Fruit fly (Drosophila melanogaster) whole organism, prepupa: Measurements from ENCODE around the gene CG13460.

ENCODE experiments used
- CG10631 ChIP-seq: fragments of 200-800 bp; sonication (Bioruptor generic); optimal IDR thresholded peaks from 2 replicates; lab custom pipeline; 2016; ENCODE audit warnings: missing biosample characterization, missing genetic modification characterization
- CG10669 ChIP-seq: fragments of 200-800 bp; sonication (Bioruptor generic); optimal IDR thresholded peaks from 3 replicates; lab custom pipeline; 2018; ENCODE audit warnings: missing biosample characterization, mild to moderate bottlenecking, missing genetic modification characterization, moderate library complexity
- CG11762 ChIP-seq: fragments of 200-800 bp; sonication (Bioruptor generic); optimal IDR thresholded peaks from 3 replicates; lab custom pipeline; 2016; ENCODE audit warnings: missing biosample characterization, missing genetic modification characterization; ENCODE audit not compliant: insufficient read depth
- CG15336 ChIP-seq: fragments of 200-800 bp; sonication (Bioruptor generic); IDR thresholded peaks from 2 replicates; pipeline ENCODE4 v1.3.6; 2022; ENCODE audit warnings: missing biosample characterization, missing genetic modification characterization
- CG16779 ChIP-seq: fragments of 200-800 bp; sonication (Bioruptor generic); optimal IDR thresholded peaks from 3 replicates; lab custom pipeline; 2017; ENCODE audit warnings: missing biosample characterization, mild to moderate bottlenecking, missing genetic modification characterization
- CG31627 ChIP-seq: fragments of 200-800 bp; sonication (Bioruptor generic); optimal IDR thresholded peaks from 3 replicates; lab custom pipeline; 2016; ENCODE audit warnings: missing biosample characterization, missing genetic modification characterization
- CG3919 ChIP-seq: fragments of 200-800 bp; sonication (Bioruptor generic); optimal IDR thresholded peaks from 3 replicates; lab custom pipeline; 2016; ENCODE audit warnings: missing biosample characterization, missing genetic modification characterization
- CG6163 ChIP-seq: fragments of 200-800 bp; sonication (Bioruptor generic); IDR thresholded peaks from 3 replicates; pipeline ENCODE4 v1.3.6; 2022; ENCODE audit warnings: missing biosample characterization, missing genetic modification characterization
- CG6276 ChIP-seq: fragments of 200-800 bp; sonication (Bioruptor generic); optimal IDR thresholded peaks from 2 replicates; lab custom pipeline; 2017; ENCODE audit warnings: missing biosample characterization, mild to moderate bottlenecking, missing genetic modification characterization
- CG6792 ChIP-seq: fragments of 200-800 bp; sonication (Bioruptor generic); optimal IDR thresholded peaks from 3 replicates; lab custom pipeline; 2016; ENCODE audit warnings: missing biosample characterization, missing genetic modification characterization
- CG8119 ChIP-seq: fragments of 200-800 bp; sonication (Bioruptor generic); IDR thresholded peaks from 3 replicates; pipeline ENCODE4 v1.3.6; 2022; ENCODE audit warnings: missing biosample characterization, missing genetic modification characterization
- CG8632 ChIP-seq: fragments of 200-800 bp; sonication (Bioruptor generic); optimal IDR thresholded peaks from 3 replicates; lab custom pipeline; 2016; ENCODE audit warnings: missing biosample characterization, missing genetic modification characterization
- CG9139 ChIP-seq: fragments of 200-800 bp; sonication (Bioruptor generic); optimal IDR thresholded peaks from 3 replicates; lab custom pipeline; 2017; ENCODE audit warnings: missing biosample characterization, mild to moderate bottlenecking, missing genetic modification characterization
- Eip78C ChIP-seq: fragments of 200-800 bp; sonication (Bioruptor generic); peaks from one replicate; lab custom pipeline; 2016; ENCODE audit warnings: missing biosample characterization, missing genetic modification characterization
- Eip93F ChIP-seq: fragments of 200-800 bp; sonication (Bioruptor generic); optimal IDR thresholded peaks from 2 replicates; lab custom pipeline; 2016; ENCODE audit warnings: missing biosample characterization, mild to moderate bottlenecking, missing genetic modification characterization
- Ets96B ChIP-seq: fragments of 200-800 bp; optimal IDR thresholded peaks from 2 replicates; lab custom pipeline; 2019; ENCODE audit warnings: missing biosample characterization, mild to moderate bottlenecking, missing genetic modification characterization, moderate library complexity
- Gug ChIP-seq: fragments of 200-800 bp; sonication (Bioruptor generic); IDR thresholded peaks from 2 replicates; pipeline ENCODE4 v1.3.6; 2022; ENCODE audit warnings: missing biosample characterization, missing genetic modification characterization
- Hr38 ChIP-seq: sonication (Bioruptor generic); optimal IDR thresholded peaks from 2 replicates; lab custom pipeline; 2016; ENCODE audit warnings: missing biosample characterization, missing genetic modification characterization
- Hr39 ChIP-seq: fragments of 200-800 bp; sonication (Bioruptor generic); optimal IDR thresholded peaks from 2 replicates; lab custom pipeline; 2016; ENCODE audit warnings: missing biosample characterization, missing genetic modification characterization
- Hr4 ChIP-seq: fragments of 200-800 bp; sonication (Bioruptor generic); optimal IDR thresholded peaks from 3 replicates; lab custom pipeline; 2016; ENCODE audit warnings: missing biosample characterization, missing genetic modification characterization
- Lpt ChIP-seq: fragments of 200-800 bp; sonication (Bioruptor generic); optimal IDR thresholded peaks from 3 replicates; lab custom pipeline; 2016; ENCODE audit warnings: missing biosample characterization, missing genetic modification characterization
- Smox ChIP-seq: fragments of 200-800 bp; sonication (Bioruptor generic); optimal IDR thresholded peaks from 3 replicates; lab custom pipeline; 2016; ENCODE audit warnings: missing biosample characterization, missing genetic modification characterization
- Sox14 ChIP-seq: fragments of 200-800 bp; sonication (Bioruptor generic); optimal IDR thresholded peaks from 3 replicates; lab custom pipeline; 2016; ENCODE audit warnings: missing biosample characterization, missing genetic modification characterization
- achi ChIP-seq: fragments of 200-800 bp; sonication (Bioruptor generic); optimal IDR thresholded peaks from 3 replicates; lab custom pipeline; 2016; ENCODE audit warnings: missing biosample characterization, missing genetic modification characterization
- acj6 ChIP-seq: fragments of 200-800 bp; sonication (Bioruptor generic); optimal IDR thresholded peaks from 3 replicates; lab custom pipeline; 2016; ENCODE audit warnings: missing biosample characterization, missing genetic modification characterization
- cyc ChIP-seq: fragments of 200-800 bp; sonication (Bioruptor generic); optimal IDR thresholded peaks from 3 replicates; lab custom pipeline; 2016; ENCODE audit warnings: missing biosample characterization, missing genetic modification characterization
- eg ChIP-seq: fragments of 200-800 bp; sonication (Bioruptor generic); IDR thresholded peaks from 3 replicates; pipeline ENCODE4 v1.3.6; 2022; ENCODE audit warnings: missing biosample characterization, missing genetic modification characterization
- esn ChIP-seq: fragments of 200-800 bp; sonication (Bioruptor generic); optimal IDR thresholded peaks from 2 replicates; lab custom pipeline; 2016; ENCODE audit warnings: missing biosample characterization, mild to moderate bottlenecking, missing genetic modification characterization, moderate library complexity
- fd85E ChIP-seq: fragments of 200-800 bp; sonication (Bioruptor generic); optimal IDR thresholded peaks from 3 replicates; lab custom pipeline; 2016; ENCODE audit warnings: missing biosample characterization, missing genetic modification characterization
- fkh ChIP-seq: fragments of 200-800 bp; sonication (Bioruptor generic); optimal IDR thresholded peaks from 3 replicates; lab custom pipeline; 2017; ENCODE audit warnings: missing biosample characterization, mild to moderate bottlenecking, missing genetic modification characterization, moderate library complexity
- lz ChIP-seq: fragments of 200-800 bp; sonication (Bioruptor generic); optimal IDR thresholded peaks from 3 replicates; lab custom pipeline; 2016; ENCODE audit warnings: missing biosample characterization, missing genetic modification characterization
- spab ChIP-seq: fragments of 200-800 bp; sonication (Bioruptor generic); optimal IDR thresholded peaks from 2 replicates; lab custom pipeline; 2017; ENCODE audit warnings: missing biosample characterization, mild to moderate bottlenecking, missing genetic modification characterization, missing genetic modification reagents
- svp ChIP-seq: fragments of 200-800 bp; sonication (Bioruptor generic); peaks from one replicate; lab custom pipeline; 2016; ENCODE audit warnings: missing biosample characterization, missing genetic modification characterization

The CG13460 gene

DNA sequence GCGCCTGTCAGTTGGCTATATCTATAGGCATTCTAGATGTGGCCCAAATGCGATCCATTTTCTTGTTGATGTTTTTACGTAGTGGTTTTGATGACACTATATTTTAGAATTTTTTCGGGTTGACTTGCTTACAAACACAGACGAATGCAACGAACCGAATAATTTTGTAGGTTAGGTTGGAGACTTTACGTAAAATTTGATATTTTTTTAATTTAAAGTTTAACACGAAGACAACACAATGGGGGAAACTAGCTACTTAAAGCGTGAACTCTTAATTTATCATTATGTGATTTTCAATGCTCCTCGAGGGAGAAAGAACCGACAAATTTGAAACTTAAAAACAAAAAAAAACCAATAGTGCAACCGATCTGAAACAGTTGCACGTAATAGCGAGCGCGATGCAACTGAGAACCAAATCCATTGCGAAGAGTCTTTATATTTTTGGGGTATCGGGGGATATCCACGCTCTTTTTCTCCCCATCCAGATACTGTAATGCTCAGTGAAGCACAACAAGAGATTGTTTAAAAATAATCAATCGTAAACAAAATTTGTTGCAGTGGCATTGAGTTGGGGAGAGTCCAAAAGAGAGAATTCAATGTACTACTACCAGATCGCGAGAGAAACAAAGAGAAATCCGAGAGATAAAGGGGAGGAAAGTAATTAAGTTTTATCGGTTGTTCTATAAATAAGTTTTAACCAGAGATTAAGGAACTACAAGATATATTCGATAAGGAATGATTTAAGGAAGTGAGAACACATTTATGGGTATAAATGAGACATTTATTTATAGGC lies 28.6 kb upstream of the CG13460 start:
- TF ChIP-seq esn (GFP tag; lab: Kevin White, UChicago) (no peak), CG10669 (GFP tag; lab: Kevin White, UChicago) (no peak), spab (GFP tag; lab: Kevin White, UChicago) (no peak), CG11762 (GFP tag; lab: Kevin White, UChicago) (no peak)

DNA sequence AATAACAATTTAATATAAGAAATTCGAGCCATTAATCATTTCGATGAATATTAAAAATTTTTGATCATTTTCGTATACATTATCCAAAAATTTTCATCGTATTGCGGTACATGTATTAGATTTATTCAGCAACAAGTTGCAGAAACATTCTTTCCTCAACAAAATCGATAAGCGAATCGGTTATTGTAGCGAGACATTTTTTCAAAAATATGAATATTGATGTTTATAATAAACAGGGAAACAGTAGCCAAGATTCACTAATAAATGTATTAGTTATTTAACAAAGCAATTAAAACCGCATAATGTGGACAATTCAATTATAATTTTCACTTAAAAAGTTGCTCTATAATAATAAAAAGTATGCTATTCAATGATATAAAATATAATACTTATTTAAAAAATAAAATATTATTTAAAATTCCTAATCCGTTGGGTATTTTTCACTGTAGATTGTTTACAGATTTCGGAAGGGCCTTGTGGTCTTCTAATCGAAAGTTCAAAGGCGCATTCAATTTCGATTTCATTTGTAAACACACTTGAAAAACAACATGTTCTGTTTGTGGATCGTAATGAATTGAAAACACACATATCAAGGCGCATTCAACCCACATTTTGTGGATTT lies 27.7 kb upstream of the CG13460 start:
- TF ChIP-seq Lpt (GFP tag; lab: Kevin White, UChicago), result no peak
- no peak for TF ChIP-seq CG8632 (GFP tag; lab: Kevin White, UChicago)
- no peak for TF ChIP-seq CG11762 (GFP tag; lab: Kevin White, UChicago)
- TF ChIP-seq fkh, result no peak
- TF ChIP-seq acj6 (GFP tag; lab: Kevin White, UChicago), result no peak
- no peak for TF ChIP-seq Sox14 (GFP tag; lab: Kevin White, UChicago)
- no peak for TF ChIP-seq CG15336 (GFP tag; lab: Robert Waterston, UW)
- no peak for TF ChIP-seq lz (GFP tag; lab: Kevin White, UChicago)
- no peak for TF ChIP-seq CG8119 (GFP tag; lab: Robert Waterston, UW)

DNA sequence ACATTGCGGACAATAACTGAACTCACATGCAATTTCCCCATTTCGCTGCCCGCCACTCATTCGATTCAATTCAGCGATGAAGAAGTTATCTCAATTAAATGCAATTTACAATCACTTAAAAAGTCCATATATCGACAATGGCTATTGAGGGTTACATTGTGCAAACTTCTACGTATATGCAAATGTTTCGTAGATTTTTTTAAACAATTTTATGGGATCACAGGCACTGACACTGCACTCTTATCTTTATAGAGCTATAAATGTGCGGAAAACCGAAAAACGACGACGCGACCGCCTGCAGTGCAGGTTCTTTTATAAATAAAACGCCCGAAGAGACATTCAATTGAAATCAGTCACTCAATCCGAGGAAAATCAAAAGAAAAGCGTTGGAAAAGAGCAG lies 26.8 kb upstream of the CG13460 start:
- TF ChIP-seq Gug (GFP tag; lab: Robert Waterston, UW) (no peak), CG6276 (GFP tag; lab: Kevin White, UChicago) (peak; percentile 5), svp (GFP tag; lab: Kevin White, UChicago) (peak; percentile 95), CG15336 (GFP tag; lab: Robert Waterston, UW) (peak; percentile 17; the same call in 1 of the 2 replicates)

DNA sequence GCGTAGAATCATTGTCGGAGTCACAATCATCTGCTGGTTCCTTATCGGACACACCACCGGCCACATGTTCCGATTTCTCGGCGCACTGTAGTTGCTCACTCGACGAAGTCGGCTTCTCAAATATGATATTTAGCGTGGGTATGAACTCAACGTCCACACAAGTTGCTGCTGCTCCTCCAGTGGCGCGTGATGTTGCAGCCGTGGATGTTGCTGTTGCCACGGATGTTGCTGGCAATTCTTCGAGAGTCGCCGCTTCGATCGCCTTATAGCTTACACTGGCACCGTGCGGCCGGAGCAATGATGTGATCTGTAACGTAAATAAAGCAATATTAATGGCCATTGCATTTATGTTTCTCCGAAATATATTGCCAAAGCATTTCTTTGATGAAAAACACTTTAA lies 22.8 kb upstream of the CG13460 start:
- TF ChIP-seq CG3919 (GFP tag; lab: Kevin White, UChicago) (no peak), Hr38 (no peak), fd85E (GFP tag; lab: Kevin White, UChicago) (no peak), CG6792 (no peak), achi (GFP tag; lab: Kevin White, UChicago) (no peak), Hr39 (GFP tag; lab: Kevin White, UChicago) (no peak), svp (GFP tag; lab: Kevin White, UChicago) (no peak), eg (GFP tag; lab: Robert Waterston, UW) (no peak), CG16779 (tag; lab: Kevin White, UChicago) (no peak), Eip93F (GFP tag; lab: Kevin White, UChicago) (no peak), Ets96B (no peak), CG9139 (GFP tag; lab: Kevin White, UChicago) (no peak), CG15336 (GFP tag; lab: Robert Waterston, UW) (no peak), Smox (GFP tag; lab: Kevin White, UChicago) (no peak), Eip78C (no peak), Hr4 (GFP tag; lab: Kevin White, UChicago) (no peak), CG31627 (no peak)

DNA sequence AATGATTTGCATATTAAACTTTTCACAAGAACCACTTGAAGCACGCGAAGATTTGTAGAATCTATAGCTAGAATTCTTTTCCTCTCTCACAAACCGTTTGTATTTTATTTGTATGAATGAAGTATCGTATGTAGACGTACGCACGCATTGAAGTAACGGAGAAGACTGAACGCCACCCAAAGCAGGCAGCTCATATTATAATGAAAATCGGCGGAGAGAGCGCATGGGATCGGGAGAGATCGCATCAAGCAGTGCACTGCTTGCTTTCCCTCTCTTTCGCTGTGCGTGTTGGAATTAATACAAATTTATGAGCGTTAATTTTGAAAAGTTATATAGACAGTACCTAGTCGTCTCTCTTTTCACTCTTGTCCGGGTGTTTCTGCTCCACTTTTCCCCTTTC lies 17.8 kb upstream of the CG13460 start:
- TF ChIP-seq CG8119 (GFP tag; lab: Robert Waterston, UW) (no peak), CG3919 (GFP tag; lab: Kevin White, UChicago) (peak; percentile 12), CG6163 (GFP tag; lab: Robert Waterston, UW) (0 out of 3 replicates have a peak, but pooled peaks have one; percentile 20), CG9139 (GFP tag; lab: Kevin White, UChicago) (no peak), cyc (GFP tag; lab: Kevin White, UChicago) (no peak), CG6792 (no peak), lz (GFP tag; lab: Kevin White, UChicago) (no peak), CG10631 (GFP tag; lab: Kevin White, UChicago) (no peak)
